Worm (Caenorhabditis elegans): ENCODE measurements around the gene Y67D8C.9.

Y67D8C.9 gene

ce11 chrIV:3050054-3050990, 36.4 kb downstream of the Y67D8C.9 start, which contains the start of gene eel-1 (continued):
- TF ChIP-seq skn-1 (tag; optimal IDR thresholded peaks at IDR 0.05) (peak; percentile 81), C34B4.2 (tag; optimal IDR thresholded peaks at IDR 0.05) (peak; percentile 62)

DNA sequence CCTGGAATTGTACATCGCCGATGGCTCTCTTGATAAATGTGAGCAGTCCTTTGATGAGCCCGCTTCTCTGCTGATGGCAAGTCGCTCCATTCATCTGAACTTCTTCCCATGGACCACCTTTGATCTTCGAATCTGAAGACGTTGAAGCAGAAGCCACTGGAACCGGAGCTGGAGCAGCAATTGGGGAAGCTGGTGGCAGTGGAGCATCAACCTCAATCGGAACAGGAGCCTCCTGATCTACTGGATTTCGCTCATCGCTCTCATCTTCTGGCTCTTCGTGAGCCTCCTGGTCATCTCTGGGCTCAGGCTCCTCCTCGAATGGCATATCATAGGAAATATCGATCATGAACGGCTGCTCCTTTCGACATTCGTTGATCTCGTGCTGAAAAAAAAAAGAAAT, 39.8 kb downstream of the Y67D8C.9 start:
- no peak for TF ChIP-seq ceh-63 (GFP tag; optimal IDR thresholded peaks at IDR 0.05)
- TF ChIP-seq zag-1 (tag; optimal IDR thresholded peaks at IDR 0.05), result no peak
- TF ChIP-seq xbp-1 (tag; optimal IDR thresholded peaks at IDR 0.05), result no peak
- TF ChIP-seq hpl-2 (GFP tag; optimal IDR thresholded peaks at IDR 0.05), result no peak
- no peak for TF ChIP-seq jun-1 (tag; optimal IDR thresholded peaks at IDR 0.05)

DNA sequence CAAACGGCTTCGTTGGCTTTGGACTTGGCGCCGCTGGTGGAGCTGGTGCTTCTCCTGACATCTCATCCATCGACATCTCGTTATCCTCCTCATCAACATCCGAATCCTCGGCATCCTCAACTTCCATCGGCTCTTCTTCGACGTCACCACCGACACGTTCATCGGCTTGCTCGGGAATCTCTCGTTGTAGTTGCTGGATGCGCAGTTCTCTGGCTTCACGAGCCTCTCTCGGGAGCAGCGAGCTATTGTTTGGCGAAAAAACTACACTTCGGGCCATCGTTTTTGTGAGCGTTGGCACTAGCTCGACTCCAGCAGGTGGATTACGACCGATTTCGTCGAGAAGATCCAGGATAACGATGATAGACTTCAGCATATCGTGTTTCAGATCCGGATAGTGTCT, 40.7 kb downstream of the Y67D8C.9 start:
- no peak for TF ChIP-seq nhr-71 (tag; optimal IDR thresholded peaks at IDR 0.05)
- no peak for TF ChIP-seq unc-62 (GFP tag; optimal IDR thresholded peaks at IDR 0.05)
- no peak for TF ChIP-seq nhr-12 (tag; optimal IDR thresholded peaks at IDR 0.05)
- no peak for TF ChIP-seq aha-1 (tag; optimal IDR thresholded peaks at IDR 0.05)
- TF ChIP-seq mab-9 (GFP tag; IDR thresholded peaks at IDR 0.05), result no peak
- no peak for TF ChIP-seq blmp-1 (tag; optimal IDR thresholded peaks at IDR 0.05)
- no peak for TF ChIP-seq aly-2 (tag; optimal IDR thresholded peaks at IDR 0.05)
- TF ChIP-seq ceh-8 (GFP tag; optimal IDR thresholded peaks at IDR 0.05), result no peak

DNA sequence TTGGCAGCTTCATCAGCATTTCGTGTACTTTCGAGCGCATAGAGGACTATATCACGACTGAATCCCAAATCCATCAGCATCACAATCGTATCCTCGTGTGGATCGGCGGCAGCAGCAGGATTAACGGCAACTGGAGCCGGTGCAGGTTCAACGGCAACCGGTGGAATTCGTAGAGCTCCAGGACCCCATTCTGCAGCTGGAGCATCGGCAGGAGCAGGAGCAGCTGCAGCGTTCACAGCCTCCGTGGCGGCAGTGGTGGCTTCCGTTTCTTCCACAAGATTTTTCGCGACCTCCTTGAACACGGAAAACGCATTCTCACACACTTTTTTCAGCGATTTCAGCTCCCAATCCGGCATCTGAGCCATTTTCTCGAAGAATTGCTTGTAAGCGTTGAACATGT, 42.6 kb downstream of the Y67D8C.9 start:
- TF ChIP-seq lin-14 (GFP tag; optimal IDR thresholded peaks at IDR 0.05) (no peak), C16A3.4 (tag; optimal IDR thresholded peaks at IDR 0.05) (no peak), ceh-88 (GFP tag; IDR thresholded peaks at IDR 0.05) (no peak), egl-13 (tag; optimal IDR thresholded peaks at IDR 0.05) (no peak), ceh-82 (tag; optimal IDR thresholded peaks at IDR 0.05) (no peak), xbp-1 (tag; optimal IDR thresholded peaks at IDR 0.05) (no peak)

- TF ChIP-seq sup-37 (GFP tag; optimal IDR thresholded peaks at IDR 0.05), result no peak
- no peak for TF ChIP-seq hpl-2 (GFP tag; optimal IDR thresholded peaks at IDR 0.05)
- TF ChIP-seq C34B4.2 (tag; optimal IDR thresholded peaks at IDR 0.05), result no peak
- TF ChIP-seq nhr-47 (tag; optimal IDR thresholded peaks at IDR 0.05), result no peak
- no peak for TF ChIP-seq ceh-88 (GFP tag; IDR thresholded peaks at IDR 0.05)
- TF ChIP-seq mef-2 (tag; optimal IDR thresholded peaks at IDR 0.05), result no peak
- TF ChIP-seq pax-3 (tag; optimal IDR thresholded peaks at IDR 0.05), result no peak
- TF ChIP-seq nhr-20 (tag; optimal IDR thresholded peaks at IDR 0.05), result no peak
- no peak for TF ChIP-seq alr-1 (tag; optimal IDR thresholded peaks at IDR 0.05; ENCODE audit: borderline replicate concordance)
Measured at ce11 chrIV:3038740-3039139, 48.0 kb downstream of the Y67D8C.9 start.

- TF ChIP-seq swsn-7 (tag; optimal IDR thresholded peaks at IDR 0.05) (no peak), ztf-11 (tag; optimal IDR thresholded peaks at IDR 0.05) (no peak), tlp-1 (tag; optimal IDR thresholded peaks at IDR 0.05) (no peak), unc-130 (tag; optimal IDR thresholded peaks at IDR 0.05) (no peak), ceh-8 (GFP tag; optimal IDR thresholded peaks at IDR 0.05) (no peak), ztf-4 (tag; optimal IDR thresholded peaks at IDR 0.05) (no peak), Y116A8C.19 (tag; optimal IDR thresholded peaks at IDR 0.05; ENCODE audit: borderline replicate concordance) (no peak), unc-30 (tag; optimal IDR thresholded peaks at IDR 0.05) (no peak), hlh-17 (GFP tag; optimal IDR thresholded peaks at IDR 0.05; ENCODE audit: borderline replicate concordance) (no peak), lin-14 (GFP tag; optimal IDR thresholded peaks at IDR 0.05) (no peak), hpl-2 (GFP tag; optimal IDR thresholded peaks at IDR 0.05) (no peak), nhr-90 (tag; optimal IDR thresholded peaks at IDR 0.05; ENCODE audit: poor library complexity) (no peak), sptf-1 (tag; optimal IDR thresholded peaks at IDR 0.05) (no peak), fkh-10 (GFP tag; optimal IDR thresholded peaks at IDR 0.05) (no peak), fkh-4 (tag; optimal IDR thresholded peaks at IDR 0.05; ENCODE audit: borderline replicate concordance) (no peak), nhr-85 (tag) (no peak)
Measured at ce11 chrIV:3037932-3038331, 48.8 kb downstream of the Y67D8C.9 start.
